Worm (Caenorhabditis elegans): ENCODE results near the gene ZC239.22.

DNA sequence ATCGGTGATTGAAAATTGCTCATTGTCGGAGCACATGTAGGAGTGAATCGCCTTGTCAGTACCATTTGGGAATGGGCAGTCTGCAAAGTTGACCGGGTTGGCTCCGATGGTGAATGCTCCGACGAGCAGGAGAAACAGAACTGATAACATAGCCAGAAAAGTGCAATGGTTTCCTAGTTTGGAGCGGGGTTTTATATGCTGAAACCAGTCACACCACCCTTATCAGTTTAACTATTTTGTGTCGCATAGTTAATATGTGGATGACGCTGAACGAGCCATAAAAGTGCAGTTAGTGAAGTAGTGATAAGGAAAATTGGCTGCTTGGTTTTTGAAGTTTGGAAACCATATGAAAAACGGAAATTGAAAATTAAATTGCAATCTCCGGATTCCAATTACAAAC is 25.2 kb upstream of the ZC239.22 start, which contains the start of gene C17F4.7:
- TF ChIP-seq ztf-11 (tag; optimal IDR thresholded peaks at IDR 0.05): no peak
- no peak for TF ChIP-seq egl-27 (tag; optimal IDR thresholded peaks at IDR 0.05)
- no peak for TF ChIP-seq ceh-28 (tag; optimal IDR thresholded peaks at IDR 0.05)
- TF ChIP-seq fos-1 (tag; optimal IDR thresholded peaks at IDR 0.05): no peak
- TF ChIP-seq nhr-11 (tag; optimal IDR thresholded peaks at IDR 0.05): no peak
- no peak for TF ChIP-seq sea-2 (GFP tag; optimal IDR thresholded peaks at IDR 0.05)
- no peak for TF ChIP-seq ama-1 (optimal IDR thresholded peaks at IDR 0.05)
- TF ChIP-seq nhr-77 (tag; optimal IDR thresholded peaks at IDR 0.05): no peak
- TF ChIP-seq nhr-76 (tag; optimal IDR thresholded peaks at IDR 0.05): no peak
- TF ChIP-seq pqm-1 (tag; optimal IDR thresholded peaks at IDR 0.05): peak; percentile 96
- TF ChIP-seq nfya-1 (tag; optimal IDR thresholded peaks at IDR 0.05; ENCODE audit: insufficient read depth): no peak
- TF ChIP-seq mdl-1 (tag; optimal IDR thresholded peaks at IDR 0.05): no peak
- TF ChIP-seq nhr-237 (tag; optimal IDR thresholded peaks at IDR 0.05): no peak

Measured in whole organism, L3 larva.